1 fruit fly cellular context compared by ENCODE assay signal in genomic region chr3L:1342133-1342580, dm6.
A peak's percentile ranks its signal among the peaks of the same experiment; 100 is the strongest.
TF ChIP-seq lines count a peak whose summit lies in the region.

Gene indra (minus strand): TSS chr3L:1342403.

TF ChIP-seq in whole organism, embryonic, 481 proteins besides CTCF, POLR2A, EP300 and RAD21 (continued from another document and continues in another):
- TF ChIP-seq Camta (GFP tag; optimal IDR thresholded peaks at IDR 0.05; lab: Kevin White, UChicago) = peak; percentile 24
- TF ChIP-seq CG2129 (GFP tag; IDR thresholded peaks at IDR 0.05; lab: Robert Waterston, UW; ENCODE audit: partially characterized antibody) = no peak
- TF ChIP-seq fd96Cb (tag; optimal IDR thresholded peaks at IDR 0.05; lab: Kevin White, UChicago) = peak; percentile 38
- TF ChIP-seq sr (GFP tag; IDR thresholded peaks at IDR 0.05; lab: Robert Waterston, UW) = no peak
- no peak for TF ChIP-seq cg (GFP tag; optimal IDR thresholded peaks at IDR 0.05; lab: Kevin White, UChicago)
- TF ChIP-seq BEAF-32 (GFP tag; optimal IDR thresholded peaks at IDR 0.05; lab: Kevin White, UChicago) = peak; percentile 75
- TF ChIP-seq CG34224 (GFP tag; IDR thresholded peaks at IDR 0.05; lab: Robert Waterston, UW; ENCODE audit: partially characterized antibody) = peak; percentile 37; the same call in 1 of the 3 replicates
- peak; percentile 77 for TF ChIP-seq E2f2 (GFP tag; IDR thresholded peaks at IDR 0.05; lab: Robert Waterston, UW)
- TF ChIP-seq Dek (tag; optimal IDR thresholded peaks at IDR 0.05; lab: Kevin White, UChicago) = no peak
- peak; percentile 55 for TF ChIP-seq CG8924 (tag; optimal IDR thresholded peaks at IDR 0.05; lab: Kevin White, UChicago)
- no peak for TF ChIP-seq CG17612 (GFP tag; IDR thresholded peaks at IDR 0.05; lab: Robert Waterston, UW)
- no peak for TF ChIP-seq Optix (GFP tag; IDR thresholded peaks at IDR 0.05; lab: Robert Waterston, UW)
- no peak for TF ChIP-seq pros (GFP tag; optimal IDR thresholded peaks at IDR 0.05; lab: Kevin White, UChicago)
- no peak for TF ChIP-seq sima (GFP tag; optimal IDR thresholded peaks at IDR 0.05; lab: Kevin White, UChicago)
- no peak for TF ChIP-seq trh (GFP tag; optimal IDR thresholded peaks at IDR 0.05; lab: Kevin White, UChicago)
- peak; percentile 55 for TF ChIP-seq CG17328 (GFP tag; IDR thresholded peaks at IDR 0.05; lab: Robert Waterston, UW)
- TF ChIP-seq Meics (GFP tag; optimal IDR thresholded peaks at IDR 0.05; lab: Kevin White, UChicago) = no peak
- TF ChIP-seq CG14860 (GFP tag; IDR thresholded peaks at IDR 0.05; lab: Robert Waterston, UW; ENCODE audit: partially characterized antibody) = peak; percentile 38; the same call in 1 of the 3 replicates
- TF ChIP-seq exex (tag; optimal IDR thresholded peaks at IDR 0.05; lab: Kevin White, UChicago) = no peak
- TF ChIP-seq tup (GFP tag; optimal IDR thresholded peaks at IDR 0.05; lab: Kevin White, UChicago) = no peak
- no peak for TF ChIP-seq CG6765 (GFP tag; optimal IDR thresholded peaks at IDR 0.05; lab: Kevin White, UChicago)
- TF ChIP-seq vvl (GFP tag; IDR thresholded peaks at IDR 0.05; lab: Robert Waterston, UW) = peak; percentile 74
- TF ChIP-seq CG16815 (GFP tag; optimal IDR thresholded peaks at IDR 0.05; lab: Kevin White, UChicago) = peak; percentile 9
- no peak for TF ChIP-seq CG15073 (GFP tag; optimal IDR thresholded peaks at IDR 0.05; lab: Kevin White, UChicago)
- TF ChIP-seq CG31224 (GFP tag; IDR thresholded peaks at IDR 0.05; lab: Robert Waterston, UW) = no peak
- TF ChIP-seq CG10267 (tag; optimal IDR thresholded peaks at IDR 0.05; lab: Kevin White, UChicago) = peak; percentile 77
- no peak for TF ChIP-seq CG8765 (GFP tag; IDR thresholded peaks at IDR 0.05; lab: Robert Waterston, UW)
- TF ChIP-seq CG8359 (GFP tag; optimal IDR thresholded peaks at IDR 0.05; lab: Kevin White, UChicago; ENCODE audit: borderline replicate concordance) = no peak
- TF ChIP-seq CG10565 (GFP tag; optimal IDR thresholded peaks at IDR 0.05; lab: Kevin White, UChicago) = no peak
- no peak for TF ChIP-seq ash1 (GFP tag; optimal IDR thresholded peaks at IDR 0.05; lab: Kevin White, UChicago)
- peak; percentile 71 for TF ChIP-seq CG15514 (GFP tag; optimal IDR thresholded peaks at IDR 0.05; lab: Kevin White, UChicago)
- peak; percentile 71 for TF ChIP-seq Myb (GFP tag; optimal IDR thresholded peaks at IDR 0.05; lab: Kevin White, UChicago)
- TF ChIP-seq CG17385 (GFP tag; optimal IDR thresholded peaks at IDR 0.05; lab: Kevin White, UChicago) = peak; percentile 46
- peak; percentile 62 for TF ChIP-seq CG1792 (GFP tag; optimal IDR thresholded peaks at IDR 0.05; lab: Kevin White, UChicago)
- TF ChIP-seq Usf (GFP tag; optimal IDR thresholded peaks at IDR 0.05; lab: Kevin White, UChicago) = peak; percentile 8
- TF ChIP-seq lov (optimal IDR thresholded peaks at IDR 0.05; lab: Kevin White, UChicago) = no peak
- no peak for TF ChIP-seq lov (GFP tag; IDR thresholded peaks at IDR 0.05; lab: Robert Waterston, UW)
- no peak for TF ChIP-seq Gsc (GFP tag; IDR thresholded peaks at IDR 0.05; lab: Robert Waterston, UW)
- no peak for TF ChIP-seq Neu2 (GFP tag; optimal IDR thresholded peaks at IDR 0.05; lab: Kevin White, UChicago; ENCODE audit: borderline replicate concordance)
- no peak for TF ChIP-seq CG14050 (GFP tag; IDR thresholded peaks at IDR 0.05; lab: Robert Waterston, UW)
- no peak for TF ChIP-seq CG14965 (GFP tag; optimal IDR thresholded peaks at IDR 0.05; lab: Kevin White, UChicago; ENCODE audit: borderline replicate concordance)
- TF ChIP-seq ftz-f1 (GFP tag; optimal IDR thresholded peaks at IDR 0.05; lab: Kevin White, UChicago) = no peak
- no peak for TF ChIP-seq Blimp-1 (GFP tag; optimal IDR thresholded peaks at IDR 0.05; lab: Kevin White, UChicago)
- no peak for TF ChIP-seq Hmr (GFP tag; optimal IDR thresholded peaks at IDR 0.05; lab: Kevin White, UChicago)
- TF ChIP-seq CG7963 (GFP tag; IDR thresholded peaks at IDR 0.05; lab: Robert Waterston, UW; ENCODE audit: partially characterized antibody) = peak; percentile 27; the same call in 1 of the 3 replicates
- TF ChIP-seq CG3726 (GFP tag; IDR thresholded peaks at IDR 0.05; lab: Robert Waterston, UW) = no peak
- no peak for TF ChIP-seq CG3407 (GFP tag; optimal IDR thresholded peaks at IDR 0.05; lab: Kevin White, UChicago)
- peak; percentile 52 for TF ChIP-seq jumu (GFP tag; optimal IDR thresholded peaks at IDR 0.05; lab: Kevin White, UChicago)
- no peak for TF ChIP-seq hb (GFP tag; IDR thresholded peaks at IDR 0.05; lab: Robert Waterston, UW; ENCODE audit: partially characterized antibody)
- TF ChIP-seq chif (GFP tag; optimal IDR thresholded peaks at IDR 0.05; lab: Kevin White, UChicago) = peak; percentile 8 to 69
- TF ChIP-seq insv (GFP tag; optimal IDR thresholded peaks at IDR 0.05; lab: Kevin White, UChicago) = peak in 1 of 2 experiments; percentile 54
- peak; percentile 38 for TF ChIP-seq dmrt11E (tag; optimal IDR thresholded peaks at IDR 0.05; lab: Kevin White, UChicago)
- TF ChIP-seq CG30403 (GFP tag; optimal IDR thresholded peaks at IDR 0.05; lab: Kevin White, UChicago) = peak; percentile 71
- TF ChIP-seq repo (GFP tag; optimal IDR thresholded peaks at IDR 0.05; lab: Kevin White, UChicago) = peak; percentile 12
- TF ChIP-seq Awh (GFP tag; IDR thresholded peaks at IDR 0.05; lab: Robert Waterston, UW) = no peak
- TF ChIP-seq HmgZ (tag; optimal IDR thresholded peaks at IDR 0.05; lab: Kevin White, UChicago) = peak; percentile 69
- peak; percentile 53 for TF ChIP-seq Hr3 (GFP tag; optimal IDR thresholded peaks at IDR 0.05; lab: Kevin White, UChicago)
- TF ChIP-seq maf-S (GFP tag; optimal IDR thresholded peaks at IDR 0.05; lab: Kevin White, UChicago) = no peak
- TF ChIP-seq zen2 (GFP tag; IDR thresholded peaks at IDR 0.05; lab: Robert Waterston, UW; ENCODE audit: partially characterized antibody) = no peak
- peak; percentile 13 for TF ChIP-seq vfl (GFP tag; optimal IDR thresholded peaks at IDR 0.05; lab: Kevin White, UChicago)
- TF ChIP-seq CG11085 (GFP tag; IDR thresholded peaks at IDR 0.05; lab: Robert Waterston, UW) = no peak
- peak; percentile 47 for TF ChIP-seq CG4854 (GFP tag; optimal IDR thresholded peaks at IDR 0.05; lab: Kevin White, UChicago)
- TF ChIP-seq grau (tag; optimal IDR thresholded peaks at IDR 0.05; lab: Kevin White, UChicago) = peak; percentile 70
- no peak for TF ChIP-seq Stat92E (GFP tag; optimal IDR thresholded peaks at IDR 0.05; lab: Kevin White, UChicago)
- TF ChIP-seq CG7357 (GFP tag; IDR thresholded peaks at IDR 0.05; lab: Robert Waterston, UW) = no peak
- no peak for TF ChIP-seq btn (GFP tag; optimal IDR thresholded peaks at IDR 0.05; lab: Kevin White, UChicago)
- TF ChIP-seq tgo (GFP tag; IDR thresholded peaks at IDR 0.05; lab: Robert Waterston, UW) = no peak; the same call in 2 of the 3 replicates
- peak; percentile 64 for TF ChIP-seq cato (GFP tag; optimal IDR thresholded peaks at IDR 0.05; lab: Kevin White, UChicago; ENCODE audit: borderline replicate concordance)
- TF ChIP-seq CG12155 (GFP tag; optimal IDR thresholded peaks at IDR 0.05; lab: Kevin White, UChicago) = peak; percentile 57
- TF ChIP-seq CG9876 (GFP tag; optimal IDR thresholded peaks at IDR 0.05; lab: Kevin White, UChicago) = peak; percentile 52
- TF ChIP-seq dan (GFP tag; IDR thresholded peaks at IDR 0.05; lab: Robert Waterston, UW) = no peak
- TF ChIP-seq CG17361 (GFP tag; IDR thresholded peaks at IDR 0.05; lab: Robert Waterston, UW) = no peak; the same call in 2 of the 3 replicates
- no peak for TF ChIP-seq CG11504 (tag; optimal IDR thresholded peaks at IDR 0.05; lab: Kevin White, UChicago)
- TF ChIP-seq CG16813 (GFP tag; IDR thresholded peaks at IDR 0.05; lab: Robert Waterston, UW; ENCODE audit: partially characterized antibody) = peak; percentile 60
- no peak for TF ChIP-seq CG1024 (GFP tag; IDR thresholded peaks at IDR 0.05; lab: Robert Waterston, UW)
- peak; percentile 44 for TF ChIP-seq Fer1 (GFP tag; optimal IDR thresholded peaks at IDR 0.05; lab: Kevin White, UChicago)
- TF ChIP-seq Doc3 (GFP tag; IDR thresholded peaks at IDR 0.05; lab: Robert Waterston, UW; ENCODE audit: partially characterized antibody) = peak; percentile 41; the same call in 2 of the 3 replicates
- TF ChIP-seq CG13624 (GFP tag; optimal IDR thresholded peaks at IDR 0.05; lab: Kevin White, UChicago) = peak; percentile 76
- peak; percentile 74 for TF ChIP-seq CG7786 (GFP tag; optimal IDR thresholded peaks at IDR 0.05; lab: Kevin White, UChicago)
- peak; percentile 45 for TF ChIP-seq CG8089 (GFP tag; optimal IDR thresholded peaks at IDR 0.05; lab: Kevin White, UChicago)
- TF ChIP-seq Hsf (GFP tag; optimal IDR thresholded peaks at IDR 0.05; lab: Kevin White, UChicago) = peak; percentile 36
- TF ChIP-seq tna (GFP tag; IDR thresholded peaks at IDR 0.05; lab: Robert Waterston, UW; ENCODE audit: partially characterized antibody) = no peak; the same call in 1 of the 2 replicates
- TF ChIP-seq CG12744 (GFP tag; optimal IDR thresholded peaks at IDR 0.05; lab: Kevin White, UChicago) = peak; percentile 25
- TF ChIP-seq Ravus (GFP tag; IDR thresholded peaks at IDR 0.05; lab: Robert Waterston, UW) = no peak
- TF ChIP-seq run (tag; optimal IDR thresholded peaks at IDR 0.05; lab: Kevin White, UChicago) = no peak
- no peak for TF ChIP-seq sens-2 (GFP tag; IDR thresholded peaks at IDR 0.05; lab: Robert Waterston, UW)
- TF ChIP-seq Ets65A (GFP tag; lab: Kevin White, UChicago) = peak; percentile 85
- no peak for TF ChIP-seq gsb (GFP tag; IDR thresholded peaks at IDR 0.05; lab: Robert Waterston, UW)
- TF ChIP-seq CG6654 (GFP tag; optimal IDR thresholded peaks at IDR 0.05; lab: Kevin White, UChicago) = no peak
- TF ChIP-seq Ptx1 (GFP tag; IDR thresholded peaks at IDR 0.05; lab: Robert Waterston, UW) = peak; percentile 54
- TF ChIP-seq phol (tag; optimal IDR thresholded peaks at IDR 0.05; lab: Kevin White, UChicago) = peak; percentile 77
- peak; percentile 29; the same call in 1 of the 2 replicates for TF ChIP-seq Xrp1 (GFP tag; IDR thresholded peaks at IDR 0.05; lab: Robert Waterston, UW)
- peak; percentile 39; the same call in 1 of the 3 replicates for TF ChIP-seq dysf (GFP tag; IDR thresholded peaks at IDR 0.05; lab: Robert Waterston, UW)
- no peak for TF ChIP-seq cad (GFP tag; optimal IDR thresholded peaks at IDR 0.05; lab: Kevin White, UChicago)
- peak; percentile 12 for TF ChIP-seq Nf-YB (GFP tag; optimal IDR thresholded peaks at IDR 0.05; lab: Kevin White, UChicago)
- peak; percentile 24 for TF ChIP-seq CG7271 (tag; optimal IDR thresholded peaks at IDR 0.05; lab: Kevin White, UChicago)
- no peak for TF ChIP-seq CkIIα-i1 (GFP tag; IDR thresholded peaks at IDR 0.05; lab: Robert Waterston, UW)
- TF ChIP-seq PHDP (tag; optimal IDR thresholded peaks at IDR 0.05; lab: Kevin White, UChicago) = peak; percentile 64
- peak; percentile 58 for TF ChIP-seq Elba2 (GFP tag; optimal IDR thresholded peaks at IDR 0.05; lab: Kevin White, UChicago)
- TF ChIP-seq ssp (GFP tag; IDR thresholded peaks at IDR 0.05; lab: Robert Waterston, UW) = no peak
- TF ChIP-seq mam (GFP tag; optimal IDR thresholded peaks at IDR 0.05; lab: Kevin White, UChicago) = peak; percentile 52
- TF ChIP-seq tx (GFP tag; optimal IDR thresholded peaks at IDR 0.05; lab: Kevin White, UChicago) = peak; percentile 45
- TF ChIP-seq chn (GFP tag; optimal IDR thresholded peaks at IDR 0.05; lab: Kevin White, UChicago) = peak; percentile 64
- no peak for TF ChIP-seq peb (GFP tag; IDR thresholded peaks at IDR 0.05; lab: Robert Waterston, UW)
- TF ChIP-seq z (GFP tag; IDR thresholded peaks at IDR 0.05; lab: Robert Waterston, UW) = no peak
- peak; percentile 68 for TF ChIP-seq shn (GFP tag; optimal IDR thresholded peaks at IDR 0.05; lab: Kevin White, UChicago)
- TF ChIP-seq gce (GFP tag; IDR thresholded peaks at IDR 0.05; lab: Robert Waterston, UW) = no peak
- TF ChIP-seq grn (GFP tag; optimal IDR thresholded peaks at IDR 0.05; lab: Kevin White, UChicago) = no peak
- TF ChIP-seq caup (GFP tag; optimal IDR thresholded peaks at IDR 0.05; lab: Kevin White, UChicago; ENCODE audit: severe bottlenecking) = peak; percentile 24
- TF ChIP-seq CG10959 (GFP tag; IDR thresholded peaks at IDR 0.05; lab: Robert Waterston, UW) = no peak
- no peak for TF ChIP-seq CG17802 (tag; optimal IDR thresholded peaks at IDR 0.05; lab: Kevin White, UChicago)
- no peak for TF ChIP-seq HLH3B (GFP tag; IDR thresholded peaks at IDR 0.05; lab: Robert Waterston, UW)
- no peak for TF ChIP-seq CG10366 (GFP tag; IDR thresholded peaks at IDR 0.05; lab: Robert Waterston, UW)
- peak; percentile 56; the same call in 1 of the 2 replicates for TF ChIP-seq CG6689 (GFP tag; IDR thresholded peaks at IDR 0.05; lab: Robert Waterston, UW)
- no peak for TF ChIP-seq ham (GFP tag; IDR thresholded peaks at IDR 0.05; lab: Robert Waterston, UW)
- TF ChIP-seq gsb-n (tag; optimal IDR thresholded peaks at IDR 0.05; lab: Kevin White, UChicago) = no peak
- no peak for TF ChIP-seq p53 (GFP tag; optimal IDR thresholded peaks at IDR 0.05; lab: Kevin White, UChicago)
- TF ChIP-seq sob (GFP tag; IDR thresholded peaks at IDR 0.05; lab: Robert Waterston, UW) = 0 out of 2 replicates have a peak, but pooled peaks have one; percentile 33
- no peak for TF ChIP-seq CG11696 (GFP tag; IDR thresholded peaks at IDR 0.05; lab: Robert Waterston, UW)
- TF ChIP-seq CG6791 (GFP tag; IDR thresholded peaks at IDR 0.05; lab: Robert Waterston, UW; ENCODE audit: partially characterized antibody) = peak; percentile 62
- no peak for TF ChIP-seq CG31388 (GFP tag; optimal IDR thresholded peaks at IDR 0.05; lab: Kevin White, UChicago)
- peak; percentile 60 for TF ChIP-seq stwl (tag; optimal IDR thresholded peaks at IDR 0.05; lab: Kevin White, UChicago)
- peak; percentile 6 for TF ChIP-seq CG4424 (GFP tag; optimal IDR thresholded peaks at IDR 0.05; lab: Kevin White, UChicago)
- peak in 1 of 3 experiments; percentile 53 for TF ChIP-seq lola (GFP tag; optimal IDR thresholded peaks at IDR 0.05; lab: Kevin White, UChicago)
- TF ChIP-seq CG14667 (GFP tag; IDR thresholded peaks at IDR 0.05; lab: Robert Waterston, UW) = no peak
- no peak for TF ChIP-seq kni (GFP tag; optimal IDR thresholded peaks at IDR 0.05; lab: Kevin White, UChicago)
- TF ChIP-seq so (GFP tag; IDR thresholded peaks at IDR 0.05; lab: Robert Waterston, UW) = no peak
- peak; percentile 67 for TF ChIP-seq NC2β (GFP tag; optimal IDR thresholded peaks at IDR 0.05; lab: Kevin White, UChicago)
- TF ChIP-seq CG3163 (GFP tag; optimal IDR thresholded peaks at IDR 0.05; lab: Kevin White, UChicago) = peak; percentile 17
- peak; percentile 18 for TF ChIP-seq mirr (GFP tag; optimal IDR thresholded peaks at IDR 0.05; lab: Kevin White, UChicago)
- no peak for TF ChIP-seq jing (GFP tag; optimal IDR thresholded peaks at IDR 0.05; lab: Kevin White, UChicago)
- peak; percentile 79 for TF ChIP-seq CG9797 (GFP tag; optimal IDR thresholded peaks at IDR 0.05; lab: Kevin White, UChicago)
